Worm (Caenorhabditis elegans) whole organism, young adult: Measurements from ENCODE around the gene hst-3.2.

Source experiments
- ama-1 ChIP-seq, 3 experiments: fragments of 150-350 bp in 1 of 3; sonication (generic microtip) in 2 of 3; optimal IDR thresholded peaks; 2 replicates each; lab custom pipeline; 2014 to 2018; ENCODE audit warnings: missing biosample characterization in 2 of 3, missing genetic modification characterization in 2 of 3, missing genetic modification reagents in 2 of 3
- atf-7 ChIP-seq: sonication (generic microtip); optimal IDR thresholded peaks from 2 replicates; lab custom pipeline; 2017; ENCODE audit warnings: mild to moderate bottlenecking, missing genetic modification characterization, missing compliant biosample characterization
- efl-1 ChIP-seq: fragments of 150-350 bp; optimal IDR thresholded peaks from 2 replicates; lab custom pipeline; 2014; ENCODE audit warnings: missing biosample characterization, missing genetic modification reagents, missing genetic modification characterization
- fkh-3 ChIP-seq: sonication (generic microtip); optimal IDR thresholded peaks from 2 replicates; lab custom pipeline; 2016; ENCODE audit warnings: mild to moderate bottlenecking, missing genetic modification characterization, missing compliant biosample characterization
- hlh-12 ChIP-seq: sonication (generic microtip); optimal IDR thresholded peaks from 2 replicates; lab custom pipeline; 2016; ENCODE audit warnings: missing genetic modification characterization, missing compliant biosample characterization
- lin-54 ChIP-seq: fragments of 200-800 bp; sonication (Bioruptor generic); optimal IDR thresholded peaks from 2 replicates; lab custom pipeline; 2018; ENCODE audit warnings: mild to moderate bottlenecking, missing genetic modification characterization, missing compliant biosample characterization
- ztf-26 ChIP-seq: sonication (generic microtip); optimal IDR thresholded peaks from 2 replicates; lab custom pipeline; 2017; ENCODE audit warnings: missing genetic modification characterization, missing compliant biosample characterization

DNA sequence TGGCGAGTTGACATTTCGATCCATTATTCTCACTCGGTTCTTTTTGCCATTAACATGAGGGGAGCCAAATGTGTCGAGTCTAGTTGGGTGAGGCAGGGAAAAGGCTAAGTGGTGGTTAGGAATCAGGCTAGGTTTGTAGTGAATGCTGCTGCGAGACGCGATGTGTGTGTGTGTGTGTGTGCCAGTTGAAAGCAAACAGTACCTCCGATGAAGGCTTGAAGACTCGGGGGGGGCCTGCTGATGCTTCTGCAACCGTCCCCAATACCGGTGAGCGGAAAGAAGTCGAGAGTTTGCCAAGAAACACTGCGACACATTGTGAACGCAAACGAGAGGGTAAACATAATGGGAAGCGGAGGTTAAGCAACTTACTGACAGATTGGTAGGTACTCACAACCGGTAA is 52.8 kb downstream of the hst-3.2 start, which contains the start of gene F53B3.3:
- no peak for TF ChIP-seq atf-7 (tag; lab: Kevin White, UChicago)
- TF ChIP-seq ztf-26 (tag; lab: Kevin White, UChicago) = no peak
- no peak for TF ChIP-seq efl-1 (GFP tag; lab: Kevin White, UChicago)
- no peak for TF ChIP-seq lin-54 (GFP tag; lab: Kevin White, UChicago)
- TF ChIP-seq hlh-12 = no peak
- TF ChIP-seq fkh-3 (tag; lab: Kevin White, UChicago) = no peak
- no peak for TF ChIP-seq ama-1 (optimal IDR thresholded peaks at IDR 0.05; lab: Kevin White, UChicago)
- TF ChIP-seq ama-1 (GFP tag; optimal IDR thresholded peaks at IDR 0.05; lab: Kevin White, UChicago) = no peak
